Worm (Caenorhabditis elegans): Measurements from ENCODE around the gene srh-193.

Gene srh-193

ce11 chrV:4304240-4304639 lies 14.2 kb upstream of the srh-193 start:
- no peak for TF ChIP-seq dpl-1 (GFP tag; optimal IDR thresholded peaks at IDR 0.05)
- TF ChIP-seq pag-3 (tag; optimal IDR thresholded peaks at IDR 0.05; ENCODE audit: borderline replicate concordance, insufficient read depth), result no peak
- no peak for TF ChIP-seq sup-37 (GFP tag; optimal IDR thresholded peaks at IDR 0.05)

ce11 chrV:4303793-4304192 lies 13.8 kb upstream of the srh-193 start:
- no peak for TF ChIP-seq sox-4 (tag; optimal IDR thresholded peaks at IDR 0.05)
- no peak for TF ChIP-seq alr-1 (tag; optimal IDR thresholded peaks at IDR 0.05; ENCODE audit: borderline replicate concordance)
- TF ChIP-seq elt-3 (tag; optimal IDR thresholded peaks at IDR 0.05), result no peak
- no peak for TF ChIP-seq ztf-4 (tag; optimal IDR thresholded peaks at IDR 0.05)
- no peak for TF ChIP-seq snpc-4 (tag; optimal IDR thresholded peaks at IDR 0.05)
- TF ChIP-seq jun-1 (tag; optimal IDR thresholded peaks at IDR 0.05), result no peak
- no peak for TF ChIP-seq grh-1 (GFP tag; IDR thresholded peaks at IDR 0.05)
- no peak for TF ChIP-seq nhr-47 (tag; optimal IDR thresholded peaks at IDR 0.05)
- no peak for TF ChIP-seq unc-30 (tag; optimal IDR thresholded peaks at IDR 0.05)
- no peak for TF ChIP-seq vab-15 (tag; optimal IDR thresholded peaks at IDR 0.05)
- TF ChIP-seq nhr-77 (tag; optimal IDR thresholded peaks at IDR 0.05), result no peak
- no peak for TF ChIP-seq efl-3 (GFP tag; optimal IDR thresholded peaks at IDR 0.05)
- TF ChIP-seq C34B4.2 (tag; optimal IDR thresholded peaks at IDR 0.05), result no peak
- no peak for TF ChIP-seq mdl-1 (tag; optimal IDR thresholded peaks at IDR 0.05)
- TF ChIP-seq elt-2 (tag; optimal IDR thresholded peaks at IDR 0.05), result no peak
- TF ChIP-seq hpl-2 (GFP tag; optimal IDR thresholded peaks at IDR 0.05), result no peak
- TF ChIP-seq lin-13 (GFP tag; optimal IDR thresholded peaks at IDR 0.05), result no peak
- no peak for TF ChIP-seq sup-37 (GFP tag; optimal IDR thresholded peaks at IDR 0.05)
- no peak for TF ChIP-seq lin-39 (tag; optimal IDR thresholded peaks at IDR 0.05)
- TF ChIP-seq ceh-63 (GFP tag; optimal IDR thresholded peaks at IDR 0.05), result no peak

- TF ChIP-seq ceh-82 (tag; optimal IDR thresholded peaks at IDR 0.05), result no peak
- TF ChIP-seq pqm-1 (tag; optimal IDR thresholded peaks at IDR 0.05), result no peak
- TF ChIP-seq aly-2 (tag; optimal IDR thresholded peaks at IDR 0.05), result no peak
- no peak for TF ChIP-seq snpc-4 (tag; optimal IDR thresholded peaks at IDR 0.05)
- TF ChIP-seq hlh-4 (tag; optimal IDR thresholded peaks at IDR 0.05), result no peak
- TF ChIP-seq tlp-1 (tag; optimal IDR thresholded peaks at IDR 0.05), result no peak
- TF ChIP-seq egl-13 (tag; optimal IDR thresholded peaks at IDR 0.05), result no peak
- TF ChIP-seq nhr-84 (tag; optimal IDR thresholded peaks at IDR 0.05), result no peak
- TF ChIP-seq snu-23 (GFP tag; optimal IDR thresholded peaks at IDR 0.05), result no peak
- TF ChIP-seq rnt-1 (tag; optimal IDR thresholded peaks at IDR 0.05), result no peak
- no peak for TF ChIP-seq fkh-8 (tag; optimal IDR thresholded peaks at IDR 0.05)
These were observed 12.8 kb upstream of the srh-193 start for ce11 chrV:4302842-4303241.

- TF ChIP-seq ceh-88 (GFP tag; IDR thresholded peaks at IDR 0.05) (no peak), egl-13 (tag; optimal IDR thresholded peaks at IDR 0.05) (no peak), ama-1 (optimal IDR thresholded peaks at IDR 0.05) (no peak), lin-13 (GFP tag; optimal IDR thresholded peaks at IDR 0.05) (no peak), sox-4 (tag; optimal IDR thresholded peaks at IDR 0.05) (no peak)
These were observed 9.7 kb upstream of the srh-193 start, which contains the start of gene ZC132.3 for ce11 chrV:4299741-4300140. ZC132.3 (minus strand) TSS chrV:4299841.

ce11 chrV:4298579-4298978 lies 8.6 kb upstream of the srh-193 start, which contains the start of gene ZC132.11:
ZC132.11 (minus strand) TSS chrV:4298679.
- TF ChIP-seq nhr-90 (tag; optimal IDR thresholded peaks at IDR 0.05; ENCODE audit: poor library complexity), result no peak
- TF ChIP-seq lir-3 (tag; optimal IDR thresholded peaks at IDR 0.05; ENCODE audit: poor library complexity), result no peak
- no peak for TF ChIP-seq hlh-17 (GFP tag; optimal IDR thresholded peaks at IDR 0.05; ENCODE audit: borderline replicate concordance)
- no peak for TF ChIP-seq ceh-82 (tag; optimal IDR thresholded peaks at IDR 0.05)
- no peak for TF ChIP-seq lin-39 (tag; optimal IDR thresholded peaks at IDR 0.05)
- TF ChIP-seq unc-86 (tag; optimal IDR thresholded peaks at IDR 0.05), result no peak
- TF ChIP-seq elt-2 (tag; optimal IDR thresholded peaks at IDR 0.05), result no peak
- no peak for TF ChIP-seq grh-1 (GFP tag; IDR thresholded peaks at IDR 0.05)
- no peak for TF ChIP-seq nhr-237 (tag; optimal IDR thresholded peaks at IDR 0.05)
- no peak for TF ChIP-seq efl-3 (GFP tag; optimal IDR thresholded peaks at IDR 0.05)
- no peak for TF ChIP-seq lsy-2 (tag; optimal IDR thresholded peaks at IDR 0.05)
- TF ChIP-seq F16B12.6 (tag; optimal IDR thresholded peaks at IDR 0.05), result no peak
- TF ChIP-seq pag-3 (tag; optimal IDR thresholded peaks at IDR 0.05; ENCODE audit: borderline replicate concordance, insufficient read depth), result no peak
- TF ChIP-seq fos-1 (tag; optimal IDR thresholded peaks at IDR 0.05), result no peak
- no peak for TF ChIP-seq C16A3.4 (tag; optimal IDR thresholded peaks at IDR 0.05)

Measured in whole organism, L1 larva.